Worm (Caenorhabditis elegans): Measurements from ENCODE around the gene W03B1.5.

W03B1.5 gene

DNA sequence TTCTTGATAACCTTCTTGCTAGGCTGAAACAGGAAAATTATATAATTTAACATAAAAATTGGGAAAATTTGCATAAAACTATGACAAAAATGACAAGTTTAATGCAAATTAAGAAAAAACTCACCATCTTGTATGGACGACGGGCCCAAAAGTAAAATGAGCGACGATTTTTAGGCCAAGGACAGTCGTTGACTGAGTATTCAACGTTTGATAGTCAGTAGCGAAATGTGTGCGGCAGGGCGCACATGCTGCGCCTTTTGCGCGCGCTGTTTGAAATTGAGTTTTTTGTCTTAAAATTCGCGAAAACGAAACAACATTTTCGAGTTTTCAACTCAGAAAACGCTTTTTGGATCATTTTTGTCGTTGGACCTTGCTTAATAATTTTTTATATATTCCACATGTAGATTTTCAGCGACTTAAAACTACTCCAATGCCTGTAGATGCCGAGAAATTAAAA, 42.2 kb downstream of the W03B1.5 start, which contains the start of the genes rpl-7A and set-21 (continued):
- peak; percentile 81 for TF ChIP-seq athp-1 (tag; optimal IDR thresholded peaks at IDR 0.05)
- TF ChIP-seq hlh-12 (tag; optimal IDR thresholded peaks at IDR 0.05) = no peak
- TF ChIP-seq F37B4.10 (GFP tag; IDR thresholded peaks at IDR 0.05) = peak; percentile 91; the same call in 1 of the 2 replicates
- TF ChIP-seq Y53F4B.3 (GFP tag; IDR thresholded peaks at IDR 0.05) = peak; percentile 59; the same call in 1 of the 2 replicates
- no peak for TF ChIP-seq akir-1 (GFP tag; optimal IDR thresholded peaks at IDR 0.05)
- peak; percentile 36 for TF ChIP-seq B0035.1 (tag; optimal IDR thresholded peaks at IDR 0.05)
- TF ChIP-seq repo-1 (tag; optimal IDR thresholded peaks at IDR 0.05) = peak; percentile 80
- no peak for TF ChIP-seq aptf-3 (GFP tag; IDR thresholded peaks at IDR 0.05)
- TF ChIP-seq sptf-2 (GFP tag; optimal IDR thresholded peaks at IDR 0.05) = no peak
- peak; percentile 91 for TF ChIP-seq C17E4.6 (GFP tag; IDR thresholded peaks at IDR 0.05)
- peak; percentile 75 for TF ChIP-seq F22D6.2 (tag; optimal IDR thresholded peaks at IDR 0.05)
- TF ChIP-seq snpc-3.4 (tag; optimal IDR thresholded peaks at IDR 0.05) = peak; percentile 77
- no peak for TF ChIP-seq fkh-3 (tag; optimal IDR thresholded peaks at IDR 0.05)
- peak; percentile 85 for TF ChIP-seq atf-7 (tag; optimal IDR thresholded peaks at IDR 0.05)
- TF ChIP-seq cebp-1 (GFP tag; IDR thresholded peaks at IDR 0.05) = peak; percentile 86
- peak; percentile 93 for TF ChIP-seq cebp-1 (tag; optimal IDR thresholded peaks at IDR 0.05)
- TF ChIP-seq nhr-90 (tag; optimal IDR thresholded peaks at IDR 0.05) = peak; percentile 36
- peak; percentile 85 to 92 for TF ChIP-seq let-607 (tag; optimal IDR thresholded peaks at IDR 0.05)
- peak; percentile 87 for TF ChIP-seq ztf-18 (tag; optimal IDR thresholded peaks at IDR 0.05)
- TF ChIP-seq K12H6.12 (tag; optimal IDR thresholded peaks at IDR 0.05) = peak; percentile 87
- TF ChIP-seq madf-10 (tag; optimal IDR thresholded peaks at IDR 0.05) = peak; percentile 76
- TF ChIP-seq ztf-3 (GFP tag; optimal IDR thresholded peaks at IDR 0.05) = no peak
- TF ChIP-seq lir-1 (GFP tag; conservative IDR thresholded peaks at IDR 0.05) = peak; percentile 97
- no peak for TF ChIP-seq nhr-120 (GFP tag; IDR thresholded peaks at IDR 0.05)
- TF ChIP-seq gei-17 (GFP tag; optimal IDR thresholded peaks at IDR 0.05) = peak; percentile 68
- TF ChIP-seq attf-3 (GFP tag; conservative IDR thresholded peaks at IDR 0.05) = peak; percentile 87
- 0 out of 2 replicates have a peak, but pooled peaks have one; percentile 52 for TF ChIP-seq bed-2 (GFP tag; IDR thresholded peaks at IDR 0.05)
- no peak for TF ChIP-seq die-1 (tag; optimal IDR thresholded peaks at IDR 0.05)
- TF ChIP-seq mes-4 (tag; optimal IDR thresholded peaks at IDR 0.05) = no peak
- TF ChIP-seq ceh-100 (GFP tag; IDR thresholded peaks at IDR 0.05) = peak; percentile 92
- TF ChIP-seq ets-4 (GFP tag; optimal IDR thresholded peaks at IDR 0.05) = peak; percentile 55
- TF ChIP-seq nhr-179 (tag; optimal IDR thresholded peaks at IDR 0.05) = no peak
- 0 out of 2 replicates have a peak, but pooled peaks have one; percentile 19 for TF ChIP-seq ztf-25 (GFP tag; IDR thresholded peaks at IDR 0.05)
- TF ChIP-seq madf-6 (GFP tag; IDR thresholded peaks at IDR 0.05) = peak; percentile 95
- TF ChIP-seq lin-35 (GFP tag; optimal IDR thresholded peaks at IDR 0.05) = peak; percentile 63 to 97 (median 81)
- TF ChIP-seq B0336.3 (GFP tag; IDR thresholded peaks at IDR 0.05) = peak; percentile 90
- TF ChIP-seq F23B12.7 (tag; optimal IDR thresholded peaks at IDR 0.05; ENCODE audit: insufficient read depth) = peak; percentile 79
- no peak for TF ChIP-seq tbx-9 (tag; optimal IDR thresholded peaks at IDR 0.05; ENCODE audit: borderline replicate concordance)
- TF ChIP-seq lin-40 (tag; optimal IDR thresholded peaks at IDR 0.05) = peak; percentile 94
- TF ChIP-seq rcor-1 (GFP tag; IDR thresholded peaks at IDR 0.05) = peak; percentile 98
- peak; percentile 94 for TF ChIP-seq C06A6.2 (GFP tag; conservative IDR thresholded peaks at IDR 0.05)
- peak; percentile 85 for TF ChIP-seq ztf-26 (tag; optimal IDR thresholded peaks at IDR 0.05)
- TF ChIP-seq xnd-1 (tag; optimal IDR thresholded peaks at IDR 0.05) = peak; percentile 67
- TF ChIP-seq lin-26 (GFP tag; IDR thresholded peaks at IDR 0.05) = peak; percentile 25; the same call in 1 of the 2 replicates
- TF ChIP-seq F39B2.1 (GFP tag; IDR thresholded peaks at IDR 0.05) = peak; percentile 91
- peak; percentile 25 for TF ChIP-seq F52B5.7 (tag; optimal IDR thresholded peaks at IDR 0.05)
- TF ChIP-seq Y53G8AR.9 (GFP tag; conservative IDR thresholded peaks at IDR 0.05) = peak; percentile 99
- TF ChIP-seq ama-1 (optimal IDR thresholded peaks at IDR 0.05) = no peak
- no peak for TF ChIP-seq ama-1 (GFP tag; optimal IDR thresholded peaks at IDR 0.05)
